Worm (Caenorhabditis elegans): ENCODE results near the gene F35B3.4.

F35B3.4 gene

ce11 chrX:17002149-17002548, 18.6 kb downstream of the F35B3.4 start:
- TF ChIP-seq sem-4 (tag; optimal IDR thresholded peaks at IDR 0.05) (peak; percentile 1), sma-9 (GFP tag; optimal IDR thresholded peaks at IDR 0.05) (peak; percentile 8), sma-9 (tag; optimal IDR thresholded peaks at IDR 0.05) (no peak), mbf-1 (tag; optimal IDR thresholded peaks at IDR 0.05) (no peak), zag-1 (tag; optimal IDR thresholded peaks at IDR 0.05) (peak; percentile 20), ceh-82 (tag; optimal IDR thresholded peaks at IDR 0.05) (no peak), lsy-2 (tag; optimal IDR thresholded peaks at IDR 0.05) (peak in 1 of 2 experiments; percentile 24)

DNA sequence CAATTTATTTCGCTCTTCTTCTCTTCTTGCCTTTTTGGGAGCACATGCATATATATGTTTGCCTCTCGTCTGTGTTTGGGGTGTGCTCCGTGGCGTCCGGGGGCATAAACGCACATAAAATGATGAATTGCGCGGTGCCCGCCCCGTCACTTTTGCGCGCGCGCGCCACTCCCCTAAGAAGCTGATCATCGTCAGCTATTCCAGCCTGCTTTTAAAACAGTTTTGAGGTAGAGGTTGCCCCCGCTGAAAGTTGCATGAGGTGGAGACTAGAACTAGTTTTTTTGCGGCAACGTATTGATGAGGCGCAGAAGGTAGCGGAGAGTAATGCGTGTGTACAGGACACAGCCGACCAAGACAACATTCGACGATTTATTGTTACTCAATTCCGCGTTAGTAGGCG, 21.1 kb downstream of the F35B3.4 start:
- TF ChIP-seq mab-5 (tag; optimal IDR thresholded peaks at IDR 0.05): peak; percentile 11
- TF ChIP-seq ztf-4 (tag; optimal IDR thresholded peaks at IDR 0.05): no peak
- no peak for TF ChIP-seq nhr-129 (tag; optimal IDR thresholded peaks at IDR 0.05)

DNA sequence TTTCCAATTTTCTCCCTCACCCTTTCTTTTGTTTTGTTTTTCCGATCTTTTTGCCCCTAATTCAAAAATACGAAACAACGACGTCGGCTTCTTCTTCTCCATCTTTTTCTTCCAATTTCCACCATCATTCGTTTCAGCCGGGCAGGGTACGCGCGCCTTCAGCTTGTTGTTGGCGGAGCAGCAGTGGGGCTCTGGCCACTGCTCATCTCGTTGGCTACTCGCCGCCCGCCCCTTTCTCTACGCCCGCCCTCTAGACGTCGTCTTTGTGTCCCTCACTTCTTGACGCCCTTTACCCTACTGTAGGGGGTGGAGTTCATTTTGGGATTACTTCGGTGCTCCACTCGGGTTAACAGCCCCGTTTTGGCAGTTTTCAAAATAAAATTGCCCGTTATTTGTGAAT, 21.8 kb downstream of the F35B3.4 start:
- no peak for TF ChIP-seq ama-1 (optimal IDR thresholded peaks at IDR 0.05)
- TF ChIP-seq nhr-25 (tag; optimal IDR thresholded peaks at IDR 0.05): no peak
- TF ChIP-seq ZK546.5 (tag; optimal IDR thresholded peaks at IDR 0.05): no peak
- no peak for TF ChIP-seq ztf-11 (tag; optimal IDR thresholded peaks at IDR 0.05)

ce11 chrX:16998003-16998402, 22.8 kb downstream of the F35B3.4 start:
- TF ChIP-seq sma-3 (GFP tag; optimal IDR thresholded peaks at IDR 0.05) (no peak), nhr-25 (tag; optimal IDR thresholded peaks at IDR 0.05) (peak; percentile 66), snpc-4 (tag; optimal IDR thresholded peaks at IDR 0.05) (no peak)

DNA sequence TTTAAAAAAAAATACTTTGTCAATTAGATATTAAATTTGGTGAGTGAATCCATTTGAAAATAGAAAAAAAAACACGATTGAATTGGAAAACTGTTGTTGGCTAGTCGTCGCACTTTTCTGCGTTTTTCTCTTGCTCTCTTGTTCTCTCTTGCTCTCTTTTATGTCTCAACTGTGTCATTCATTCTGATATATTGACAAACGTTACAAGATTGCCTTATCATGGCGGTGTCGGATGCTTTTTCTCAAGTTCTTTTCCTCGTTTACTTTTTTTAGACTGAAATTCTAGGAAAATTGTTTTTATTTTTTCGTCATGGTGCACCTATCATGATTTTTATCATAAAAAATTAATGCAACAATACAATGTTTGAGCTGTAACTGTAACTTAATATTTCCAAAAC, 24.9 kb downstream of the F35B3.4 start:
- TF ChIP-seq nhr-77 (tag; optimal IDR thresholded peaks at IDR 0.05): no peak
- TF ChIP-seq fos-1 (tag; optimal IDR thresholded peaks at IDR 0.05): peak; percentile 77
- no peak for TF ChIP-seq blmp-1 (tag; optimal IDR thresholded peaks at IDR 0.05; ENCODE audit: insufficient read depth)
- peak; percentile 2 for TF ChIP-seq crh-2 (tag; optimal IDR thresholded peaks at IDR 0.05)

ce11 chrX:16995149-16995885, 25.4 kb downstream of the F35B3.4 start:
- TF ChIP-seq nhr-12 (tag; optimal IDR thresholded peaks at IDR 0.05): no peak
- peak; percentile 87 for TF ChIP-seq blmp-1 (tag; optimal IDR thresholded peaks at IDR 0.05; ENCODE audit: insufficient read depth)

DNA sequence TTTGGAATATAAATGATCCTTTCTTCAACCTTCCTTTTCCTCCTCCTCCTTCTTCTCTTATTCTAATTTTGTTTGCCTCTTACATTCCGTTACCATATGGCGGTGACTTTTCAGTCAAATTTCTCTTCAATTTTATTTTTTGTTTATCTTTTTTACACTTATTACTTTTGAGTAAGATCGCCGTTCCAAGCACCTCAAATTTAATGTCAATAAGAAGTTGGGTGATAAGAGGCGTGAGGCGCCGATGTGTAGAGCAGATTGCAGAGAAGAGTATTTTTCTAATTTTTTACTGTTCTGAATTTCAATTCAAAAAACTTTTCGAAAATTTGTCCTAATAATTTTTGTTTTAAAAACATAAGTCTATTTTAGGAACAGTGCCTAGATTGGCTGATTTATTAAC, 26.3 kb downstream of the F35B3.4 start:
- TF ChIP-seq egl-27 (tag; optimal IDR thresholded peaks at IDR 0.05) (no peak), snpc-4 (tag; optimal IDR thresholded peaks at IDR 0.05) (no peak), crh-2 (tag; optimal IDR thresholded peaks at IDR 0.05) (no peak)

- TF ChIP-seq unc-55 (GFP tag; optimal IDR thresholded peaks at IDR 0.05) (no peak), nhr-25 (tag; optimal IDR thresholded peaks at IDR 0.05) (no peak), lin-13 (GFP tag; optimal IDR thresholded peaks at IDR 0.05) (no peak), lin-39 (tag; optimal IDR thresholded peaks at IDR 0.05) (no peak), elt-3 (tag; optimal IDR thresholded peaks at IDR 0.05) (no peak), egl-27 (tag; optimal IDR thresholded peaks at IDR 0.05) (no peak), peb-1 (tag; optimal IDR thresholded peaks at IDR 0.05) (no peak), nhr-23 (tag; optimal IDR thresholded peaks at IDR 0.05) (no peak), Y55F3AM.14 (GFP tag; optimal IDR thresholded peaks at IDR 0.05) (no peak), nhr-11 (tag; optimal IDR thresholded peaks at IDR 0.05) (no peak), alr-1 (tag; optimal IDR thresholded peaks at IDR 0.05) (no peak), nhr-6 (tag; optimal IDR thresholded peaks at IDR 0.05) (no peak), blmp-1 (tag; optimal IDR thresholded peaks at IDR 0.05; ENCODE audit: insufficient read depth) (no peak), nhr-129 (tag; optimal IDR thresholded peaks at IDR 0.05) (no peak), F13H6.1 (tag; optimal IDR thresholded peaks at IDR 0.05) (no peak), gmeb-1 (tag; optimal IDR thresholded peaks at IDR 0.05) (no peak), ceh-82 (tag; optimal IDR thresholded peaks at IDR 0.05) (no peak)
Observed at ce11 chrX:16993524-16993923, 27.2 kb downstream of the F35B3.4 start.
